Fruit fly (Drosophila melanogaster) S2 (cell line): ENCODE measurements around the gene NKCC.

ENCODE experiments used
- CG8478 ChIP-seq: fragments of >200 bp; optimal IDR thresholded peaks from 2 replicates; lab custom pipeline; 2018
- CTCF ChIP-seq, 2 experiments: fragments of >200 bp; optimal IDR thresholded peaks; 2 replicates each; lab custom pipeline; 2018

DNA sequence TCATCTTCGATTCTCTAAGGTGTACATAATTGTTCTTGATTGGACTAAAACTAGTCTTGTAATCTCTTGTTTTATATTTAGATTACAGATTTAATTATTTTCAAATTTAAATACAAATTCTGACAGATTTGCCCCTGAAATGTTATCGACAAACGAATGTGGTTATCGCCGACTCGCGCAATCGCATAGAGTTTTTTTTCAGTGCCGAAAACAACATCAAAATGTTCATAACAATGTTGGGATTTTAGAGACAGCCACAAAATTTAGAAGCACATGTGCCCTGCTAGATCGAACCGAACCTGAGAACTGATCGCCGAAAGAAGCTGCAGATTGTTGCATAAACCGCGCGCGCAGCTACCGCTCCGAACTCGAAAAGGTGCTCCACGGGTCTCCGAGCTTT is 34.9 kb downstream of the NKCC start, which contains the start of gene POLDIP2:
- no peak for TF ChIP-seq CG8478 (lab: Kevin White, UChicago)
- no peak for TF ChIP-seq CTCF (optimal IDR thresholded peaks at IDR 0.05; lab: Kevin White, UChicago)
